Worm (Caenorhabditis elegans) whole organism, mixed stage, embryonic: ENCODE results near the gene R11D1.1.

Experiments used
- ceh-43 ChIP-seq: fragments of 200-800 bp; sonication (Bioruptor generic); optimal IDR thresholded peaks from 2 replicates; lab custom pipeline; 2018; ENCODE audit warnings: mild to moderate bottlenecking, missing genetic modification characterization, moderate library complexity, missing compliant biosample characterization
- nhr-237 ChIP-seq: fragments of 150-350 bp; optimal IDR thresholded peaks from 2 replicates; lab custom pipeline; 2014; ENCODE audit warnings: missing biosample characterization, missing genetic modification characterization
- sptf-1 ChIP-seq: sonication (generic microtip); optimal IDR thresholded peaks from 2 replicates; lab custom pipeline; 2017; ENCODE audit warnings: mild to moderate bottlenecking, missing genetic modification characterization, moderate library complexity, missing compliant biosample characterization
- ztf-11 ChIP-seq: fragments of 150-350 bp; optimal IDR thresholded peaks from 2 replicates; lab custom pipeline; 2014; ENCODE audit warnings: missing biosample characterization, missing genetic modification characterization

DNA sequence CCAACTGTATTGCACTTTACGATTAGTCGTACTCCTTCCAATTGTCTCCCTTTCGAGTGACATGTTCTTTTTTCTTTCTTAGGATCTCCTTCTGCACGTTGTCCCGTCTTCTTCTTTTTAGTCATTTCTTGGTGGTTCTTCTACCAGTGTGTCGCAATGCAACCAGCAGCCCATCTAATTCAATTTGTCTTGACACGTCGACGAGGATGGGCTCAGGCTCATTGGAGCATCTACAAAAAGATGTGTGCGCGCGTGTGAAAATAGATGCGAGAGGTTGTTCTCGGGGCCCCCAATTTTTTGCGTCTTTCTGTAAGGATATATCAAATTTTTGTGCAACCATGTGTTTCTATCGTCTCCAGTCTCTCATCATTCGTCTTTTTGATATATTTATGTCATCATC lies 2.6 kb upstream of the R11D1.1 start:
- TF ChIP-seq sptf-1 (tag; lab: Kevin White, UChicago) (no peak), ztf-11 (tag; lab: Kevin White, UChicago) (no peak), nhr-237 (no peak), ceh-43 (GFP tag; lab: Kevin White, UChicago) (no peak)
